Worm (Caenorhabditis elegans) whole organism, young adult: ENCODE results near the gene Y4C6B.7.

ENCODE experiments used
- F10E7.11 ChIP-seq: sonication (generic microtip); optimal IDR thresholded peaks from 2 replicates; lab custom pipeline; 2017; ENCODE audit warnings: mild to moderate bottlenecking, missing genetic modification characterization, moderate library complexity, missing compliant biosample characterization
- F22D6.2 ChIP-seq: sonication (generic microtip); optimal IDR thresholded peaks from 2 replicates; lab custom pipeline; 2016; ENCODE audit warnings: mild to moderate bottlenecking, missing genetic modification characterization, missing compliant biosample characterization
- F39B2.1 ChIP-seq: fragments of 200-800 bp; sonication (Bioruptor generic); IDR thresholded peaks from 2 replicates; pipeline ENCODE4 v1.3.6; 2022; ENCODE audit warnings: missing genetic modification reagents, missing genetic modification characterization, missing compliant biosample characterization
- F49E8.2 ChIP-seq: sonication (generic microtip); optimal IDR thresholded peaks from 3 replicates; lab custom pipeline; 2017; ENCODE audit warnings: missing genetic modification characterization, mild to moderate bottlenecking, missing compliant biosample characterization, antibody characterized with exemption, moderate library complexity; ENCODE audit not compliant: insufficient read depth
- F57A8.1 ChIP-seq: fragments of 200-800 bp; sonication (Bioruptor generic); optimal IDR thresholded peaks from 2 replicates; lab custom pipeline; 2018; ENCODE audit warnings: mild to moderate bottlenecking, missing genetic modification characterization, moderate library complexity, missing compliant biosample characterization
- F57C9.4 ChIP-seq: sonication (generic microtip); optimal IDR thresholded peaks from 2 replicates; lab custom pipeline; 2017; ENCODE audit warnings: mild to moderate bottlenecking, missing genetic modification characterization, missing compliant biosample characterization
- T07F8.4 ChIP-seq: sonication (generic microtip); optimal IDR thresholded peaks from 2 replicates; lab custom pipeline; 2016; ENCODE audit warnings: mild to moderate bottlenecking, missing genetic modification characterization, moderate library complexity, missing compliant biosample characterization
- T26A5.8 ChIP-seq: sonication (generic microtip); optimal IDR thresholded peaks from 2 replicates; lab custom pipeline; 2016; ENCODE audit warnings: missing genetic modification characterization, missing compliant biosample characterization
- Y95B8A.8 ChIP-seq: fragments of 200-800 bp; sonication (Bioruptor generic); IDR thresholded peaks from 2 replicates; pipeline ENCODE4 v1.3.6; 2022; ENCODE audit warnings: missing genetic modification reagents, missing genetic modification characterization, missing compliant biosample characterization
- atf-7 ChIP-seq: sonication (generic microtip); optimal IDR thresholded peaks from 2 replicates; lab custom pipeline; 2017; ENCODE audit warnings: mild to moderate bottlenecking, missing genetic modification characterization, missing compliant biosample characterization
- bed-1 ChIP-seq: fragments of 200-800 bp; sonication (Bioruptor generic); IDR thresholded peaks from 2 replicates; pipeline ENCODE4 v1.3.6; 2022; ENCODE audit warnings: missing genetic modification reagents, missing genetic modification characterization, missing compliant biosample characterization
- cebp-1 ChIP-seq, 2 experiments: fragments of 200-800 bp in 1 of 2; sonication (Bioruptor generic) in 1 of 2; sonication (generic microtip) in 1 of 2; IDR thresholded peaks in 1 of 2; optimal IDR thresholded peaks in 1 of 2; 2 replicates each; pipeline versions ENCODE4 v1.3.6 to Lab custom; 2017 to 2022; ENCODE audit warnings: missing compliant biosample characterization in 2 of 2, missing genetic modification characterization in 2 of 2, mild to moderate bottlenecking in 1 of 2, missing genetic modification reagents in 1 of 2, moderate library complexity in 1 of 2
- ceh-58 ChIP-seq: fragments of 200-800 bp; sonication (Bioruptor generic); IDR thresholded peaks from 2 replicates; pipeline ENCODE4 v1.3.6; 2022; ENCODE audit warnings: missing genetic modification characterization, missing compliant biosample characterization
- dox-1 ChIP-seq: fragments of 200-800 bp; sonication (Bioruptor generic); IDR thresholded peaks from 2 replicates; pipeline ENCODE4 v1.3.6; 2022; ENCODE audit warnings: missing genetic modification reagents, missing genetic modification characterization, missing compliant biosample characterization
- dpff-1 ChIP-seq: sonication (generic microtip); optimal IDR thresholded peaks from 2 replicates; lab custom pipeline; 2017; ENCODE audit warnings: mild to moderate bottlenecking, missing genetic modification characterization, missing compliant biosample characterization
- dpl-1 ChIP-seq: fragments of 150-350 bp; optimal IDR thresholded peaks from 2 replicates; lab custom pipeline; 2014; ENCODE audit warnings: missing biosample characterization, missing genetic modification reagents, missing genetic modification characterization
- egl-44 ChIP-seq: fragments of 200-800 bp; sonication (Bioruptor generic); IDR thresholded peaks from 2 replicates; pipeline ENCODE4 v1.3.6; 2022; ENCODE audit warnings: missing genetic modification reagents, missing genetic modification characterization, missing compliant biosample characterization
- egrh-3 ChIP-seq: fragments of 200-800 bp; sonication (Bioruptor generic); IDR thresholded peaks from 2 replicates; pipeline ENCODE4 v1.3.6; 2022; ENCODE audit warnings: missing genetic modification reagents, missing genetic modification characterization, missing compliant biosample characterization
- ets-4 ChIP-seq: fragments of 200-800 bp; sonication (Bioruptor generic); optimal IDR thresholded peaks from 2 replicates; lab custom pipeline; 2018; ENCODE audit warnings: mild to moderate bottlenecking, missing genetic modification characterization, missing compliant biosample characterization
- him-1 ChIP-seq: sonication (generic microtip); optimal IDR thresholded peaks from 2 replicates; lab custom pipeline; 2016; ENCODE audit warnings: missing genotype, missing genetic modification reagents, missing genetic modification characterization, missing compliant biosample characterization
- hlh-12 ChIP-seq: sonication (generic microtip); optimal IDR thresholded peaks from 2 replicates; lab custom pipeline; 2016; ENCODE audit warnings: missing genetic modification characterization, missing compliant biosample characterization
- hrde-1 ChIP-seq: sonication (generic microtip); optimal IDR thresholded peaks from 2 replicates; lab custom pipeline; 2016; ENCODE audit warnings: missing genetic modification characterization, mild to moderate bottlenecking, missing compliant biosample characterization, moderate library complexity, missing genotype, missing genetic modification reagents, borderline replicate concordance
- hsf-1 ChIP-seq: fragments of 200-800 bp; sonication (Bioruptor generic); IDR thresholded peaks from 2 replicates; pipeline ENCODE4 v1.3.6; 2022; ENCODE audit warnings: missing genetic modification reagents, missing genetic modification characterization, missing compliant biosample characterization
- lag-1 ChIP-seq: fragments of 200-800 bp; sonication (Bioruptor generic); IDR thresholded peaks from 2 replicates; pipeline ENCODE4 v1.3.6; 2022; ENCODE audit warnings: missing genetic modification reagents, missing genetic modification characterization, missing compliant biosample characterization
- let-526 ChIP-seq: fragments of 200-800 bp; sonication (Bioruptor generic); IDR thresholded peaks from 2 replicates; pipeline ENCODE4 v1.3.6; 2022; ENCODE audit warnings: missing genetic modification reagents, missing genetic modification characterization, missing compliant biosample characterization
- lsl-1 ChIP-seq: fragments of 200-800 bp; sonication (Bioruptor generic); optimal IDR thresholded peaks from 2 replicates; lab custom pipeline; 2018; ENCODE audit warnings: mild to moderate bottlenecking, missing genetic modification characterization, moderate library complexity, missing compliant biosample characterization
- lsy-27 ChIP-seq: sonication (generic microtip); optimal IDR thresholded peaks from 2 replicates; lab custom pipeline; 2017; ENCODE audit warnings: missing genetic modification characterization, mild to moderate bottlenecking, missing compliant biosample characterization, antibody characterized with exemption, missing genotype, borderline replicate concordance; ENCODE audit not compliant: insufficient read depth
- madf-10 ChIP-seq: sonication (generic microtip); optimal IDR thresholded peaks from 2 replicates; lab custom pipeline; 2016; ENCODE audit warnings: mild to moderate bottlenecking, missing genetic modification characterization, missing compliant biosample characterization
- madf-3 ChIP-seq: fragments of 200-800 bp; sonication (Bioruptor generic); IDR thresholded peaks from 2 replicates; pipeline ENCODE4 v1.3.6; 2022; ENCODE audit warnings: missing genetic modification reagents, missing genetic modification characterization, missing compliant biosample characterization
- madf-6 ChIP-seq: fragments of 200-800 bp; sonication (Bioruptor generic); IDR thresholded peaks from 2 replicates; pipeline ENCODE4 v1.3.6; 2022; ENCODE audit warnings: missing genetic modification reagents, missing genetic modification characterization, missing compliant biosample characterization
- mcd-1 ChIP-seq: fragments of 200-800 bp; sonication (Bioruptor generic); IDR thresholded peaks from 2 replicates; pipeline ENCODE4 v1.3.6; 2022; ENCODE audit warnings: missing genetic modification reagents, missing genetic modification characterization, missing compliant biosample characterization
- mxl-1 ChIP-seq: sonication (generic microtip); optimal IDR thresholded peaks from 2 replicates; lab custom pipeline; 2016; ENCODE audit warnings: missing genetic modification characterization, missing compliant biosample characterization
- nfya-1 ChIP-seq: sonication (generic microtip); optimal IDR thresholded peaks from 2 replicates; lab custom pipeline; 2017; ENCODE audit warnings: antibody characterized with exemption, missing compliant biosample characterization, missing genetic modification characterization, borderline replicate concordance; ENCODE audit not compliant: insufficient read depth
- nfya-2 ChIP-seq: fragments of 200-800 bp; sonication (Bioruptor generic); IDR thresholded peaks from 2 replicates; pipeline ENCODE4 v1.3.6; 2022; ENCODE audit warnings: missing genetic modification reagents, missing genetic modification characterization, missing compliant biosample characterization
- nhr-27 ChIP-seq: fragments of 200-800 bp; sonication (Bioruptor generic); optimal IDR thresholded peaks from 2 replicates; lab custom pipeline; 2018; ENCODE audit warnings: mild to moderate bottlenecking, missing genetic modification characterization, moderate library complexity, missing compliant biosample characterization
- nhr-80 ChIP-seq: sonication (generic microtip); optimal IDR thresholded peaks from 2 replicates; lab custom pipeline; 2016; ENCODE audit warnings: missing genetic modification characterization, missing compliant biosample characterization
- pbrm-1 ChIP-seq: fragments of 200-800 bp; sonication (Bioruptor generic); IDR thresholded peaks from 2 replicates; pipeline ENCODE4 v1.3.6; 2022; ENCODE audit warnings: missing genetic modification reagents, missing genetic modification characterization, missing compliant biosample characterization
- snpc-1.1 ChIP-seq: sonication (generic microtip); optimal IDR thresholded peaks from 2 replicates; lab custom pipeline; 2017; ENCODE audit warnings: missing genetic modification characterization, mild to moderate bottlenecking, missing compliant biosample characterization, antibody characterized with exemption, moderate library complexity, missing genotype, missing genetic modification reagents; ENCODE audit not compliant: insufficient read depth
- snpc-4 ChIP-seq, 5 experiments: fragments of 150-350 bp in 1 of 5; sonication (generic microtip) in 4 of 5; optimal IDR thresholded peaks; 2 replicates each; lab custom pipeline; 2014 to 2018; ENCODE audit warnings: missing genetic modification characterization in 5 of 5, missing biosample characterization in 3 of 5, antibody characterized with exemption in 2 of 5, mild to moderate bottlenecking in 2 of 5, missing compliant biosample characterization in 2 of 5, missing genotype in 2 of 5, moderate library complexity in 2 of 5, missing genetic modification reagents in 1 of 5
- somi-1 ChIP-seq: fragments of 200-800 bp; sonication (Bioruptor generic); optimal IDR thresholded peaks from 2 replicates; lab custom pipeline; 2018; ENCODE audit warnings: mild to moderate bottlenecking, missing genetic modification characterization, missing compliant biosample characterization
- unc-130 ChIP-seq: sonication (generic microtip); optimal IDR thresholded peaks from 2 replicates; lab custom pipeline; 2016; ENCODE audit warnings: missing genetic modification reagents, missing genetic modification characterization, missing compliant biosample characterization
- zfh-2 ChIP-seq: fragments of 200-800 bp; sonication (Bioruptor generic); conservative IDR thresholded peaks from 2 replicates; pipeline ENCODE4 v1.3.6; 2022; ENCODE audit warnings: missing genetic modification reagents, missing genetic modification characterization, missing compliant biosample characterization
- ztf-22 ChIP-seq: fragments of 200-800 bp; sonication (Bioruptor generic); optimal IDR thresholded peaks from 2 replicates; lab custom pipeline; 2018; ENCODE audit warnings: mild to moderate bottlenecking, missing genetic modification characterization, moderate library complexity, missing compliant biosample characterization
- ztf-25 ChIP-seq: fragments of 200-800 bp; sonication (Bioruptor generic); IDR thresholded peaks from 2 replicates; pipeline ENCODE4 v1.3.6; 2022; ENCODE audit warnings: missing genetic modification reagents, missing genetic modification characterization, missing compliant biosample characterization
- ztf-6 ChIP-seq: fragments of 200-800 bp; sonication (Bioruptor generic); IDR thresholded peaks from 2 replicates; pipeline ENCODE4 v1.3.6; 2022; ENCODE audit warnings: missing genetic modification reagents, missing genetic modification characterization, missing compliant biosample characterization

Gene Y4C6B.7

ce11 chrIV:5389951-5390350 is 36.7 kb upstream of the Y4C6B.7 start (continued):
- TF ChIP-seq nhr-27 (tag; lab: Kevin White, UChicago) = no peak
- TF ChIP-seq hlh-12 (tag; lab: Kevin White, UChicago) = no peak
- TF ChIP-seq ztf-25 (GFP tag; lab: Robert Waterston, UW) = no peak
- TF ChIP-seq egl-44 (GFP tag; lab: Robert Waterston, UW) = no peak
- TF ChIP-seq ceh-58 = 0 out of 2 replicates have a peak, but pooled peaks have one; percentile 51
- TF ChIP-seq F39B2.1 (GFP tag; lab: Robert Waterston, UW) = no peak
- TF ChIP-seq ztf-22 (GFP tag; lab: Kevin White, UChicago) = no peak
- TF ChIP-seq bed-1 (GFP tag; lab: Robert Waterston, UW) = no peak
- no peak for TF ChIP-seq zfh-2 (GFP tag; lab: Robert Waterston, UW)
- TF ChIP-seq F10E7.11 (tag; lab: Kevin White, UChicago) = no peak
- no peak for TF ChIP-seq nfya-2 (GFP tag; lab: Robert Waterston, UW)
- TF ChIP-seq F22D6.2 = no peak
- no peak for TF ChIP-seq nhr-80 (tag; lab: Kevin White, UChicago)
- TF ChIP-seq egrh-3 = no peak
- TF ChIP-seq, all 124 proteins: peak for 24

- TF ChIP-seq T26A5.8 (no peak), pbrm-1 (no peak), F39B2.1 (GFP tag; lab: Robert Waterston, UW) (no peak), hsf-1 (no peak), dpff-1 (no peak), cebp-1 (GFP tag; IDR thresholded peaks at IDR 0.05; lab: Robert Waterston, UW) (no peak), cebp-1 (tag; optimal IDR thresholded peaks at IDR 0.05; lab: Kevin White, UChicago) (peak; percentile 52), ets-4 (GFP tag; lab: Kevin White, UChicago) (no peak), lag-1 (no peak), hrde-1 (no peak), mxl-1 (tag; lab: Kevin White, UChicago) (no peak), snpc-1.1 (tag; lab: Kevin White, UChicago) (no peak), unc-130 (no peak), F49E8.2 (tag; lab: Kevin White, UChicago) (no peak), T07F8.4 (tag; lab: Kevin White, UChicago) (no peak), dpl-1 (GFP tag; lab: Kevin White, UChicago) (no peak), snpc-4 (GFP tag; optimal IDR thresholded peaks at IDR 0.05; lab: Kevin White, UChicago) (no peak), snpc-4 (tag; optimal IDR thresholded peaks at IDR 0.05; lab: Kevin White, UChicago) (peak in 1 of 4 experiments; percentile 23), lsl-1 (GFP tag; lab: Kevin White, UChicago) (no peak), let-526 (GFP tag; lab: Robert Waterston, UW) (no peak), F57A8.1 (GFP tag; lab: Kevin White, UChicago) (no peak), nfya-1 (tag; lab: Kevin White, UChicago) (no peak), dox-1 (GFP tag; lab: Robert Waterston, UW) (0 out of 2 replicates have a peak, but pooled peaks have one; percentile 34), somi-1 (GFP tag; lab: Kevin White, UChicago) (no peak), madf-6 (no peak), bed-1 (GFP tag; lab: Robert Waterston, UW) (no peak), him-1 (tag; lab: Kevin White, UChicago) (no peak), F57C9.4 (no peak), madf-10 (tag; lab: Kevin White, UChicago) (peak; percentile 2), lsy-27 (tag; lab: Kevin White, UChicago) (no peak), mcd-1 (GFP tag; lab: Robert Waterston, UW) (no peak), Y95B8A.8 (no peak), nhr-27 (tag; lab: Kevin White, UChicago) (no peak), egrh-3 (no peak), atf-7 (peak; percentile 55), ztf-6 (no peak), madf-3 (no peak)
These were observed 35.3 kb upstream of the Y4C6B.7 start, which contains the start of gene elo-6 for ce11 chrIV:5388477-5389065. Gene elo-6 (minus strand): TSS chrIV:5388559.
